Worm (Caenorhabditis elegans) whole organism, L2 larva: ENCODE measurements around the gene M03B6.3.

Experiments used
- alr-1 ChIP-seq: fragments of 150-350 bp; optimal IDR thresholded peaks from 2 replicates; lab custom pipeline; 2014; ENCODE audit warnings: missing biosample characterization, missing genetic modification characterization
- aly-2 ChIP-seq: fragments of 150-350 bp; optimal IDR thresholded peaks from 2 replicates; lab custom pipeline; 2014; ENCODE audit warnings: missing biosample characterization, missing genetic modification characterization
- lsy-2 ChIP-seq, 2 experiments: fragments of 150-350 bp in 1 of 2; sonication (generic microtip) in 1 of 2; optimal IDR thresholded peaks; 2 replicates each; lab custom pipeline; 2014 to 2017; ENCODE audit warnings: missing biosample characterization in 2 of 2, missing genetic modification characterization in 2 of 2
- nhr-237 ChIP-seq: fragments of 150-350 bp; optimal IDR thresholded peaks from 2 replicates; lab custom pipeline; 2014; ENCODE audit warnings: missing biosample characterization, missing genetic modification characterization

ce11 chrX:13841277-13841676, 22.8 kb downstream of the M03B6.3 start, which contains the start of gene M03B6.1:
- no peak for TF ChIP-seq lsy-2 (tag; optimal IDR thresholded peaks at IDR 0.05; lab: Kevin White, UChicago)
- TF ChIP-seq nhr-237 = no peak
- no peak for TF ChIP-seq alr-1 (tag; lab: Kevin White, UChicago)
- TF ChIP-seq aly-2 (tag; lab: Kevin White, UChicago) = no peak
